Worm (Caenorhabditis elegans) whole organism, mixed stage, embryonic: ENCODE results near the gene T21C9.11.

Experiments
- blmp-1 ChIP-seq: fragments of 150-350 bp; optimal IDR thresholded peaks from 2 replicates; lab custom pipeline; 2014; ENCODE audit warnings: missing biosample characterization, missing genetic modification characterization
- ham-2 ChIP-seq: fragments of 200-800 bp; sonication (Bioruptor generic); optimal IDR thresholded peaks from 2 replicates; lab custom pipeline; 2018; ENCODE audit warnings: mild to moderate bottlenecking, missing genetic modification characterization, missing compliant biosample characterization
- mep-1 ChIP-seq: fragments of 150-350 bp; optimal IDR thresholded peaks from 2 replicates; lab custom pipeline; 2017; ENCODE audit warnings: missing biosample characterization, missing genetic modification reagents, missing genetic modification characterization, inconsistent platforms
- nhr-12 ChIP-seq: fragments of 150-350 bp; optimal IDR thresholded peaks from 2 replicates; lab custom pipeline; 2014; ENCODE audit warnings: missing biosample characterization, missing genetic modification characterization
- nhr-76 ChIP-seq: sonication (generic microtip); optimal IDR thresholded peaks from 2 replicates; lab custom pipeline; 2017; ENCODE audit warnings: missing biosample characterization, missing genetic modification characterization
- sptf-1 ChIP-seq: sonication (generic microtip); optimal IDR thresholded peaks from 2 replicates; lab custom pipeline; 2017; ENCODE audit warnings: mild to moderate bottlenecking, missing genetic modification characterization, moderate library complexity, missing compliant biosample characterization
- unc-120 ChIP-seq: sonication (generic microtip); optimal IDR thresholded peaks from 2 replicates; lab custom pipeline; 2017; ENCODE audit warnings: missing genetic modification characterization, missing compliant biosample characterization; ENCODE audit not compliant: poor library complexity, severe bottlenecking
- ztf-11 ChIP-seq: fragments of 150-350 bp; optimal IDR thresholded peaks from 2 replicates; lab custom pipeline; 2014; ENCODE audit warnings: missing biosample characterization, missing genetic modification characterization

- TF ChIP-seq nhr-76: no peak
- TF ChIP-seq sptf-1 (tag; lab: Kevin White, UChicago): no peak
- TF ChIP-seq ztf-11 (tag; lab: Kevin White, UChicago): no peak
- no peak for TF ChIP-seq blmp-1
- no peak for TF ChIP-seq ham-2
- TF ChIP-seq mep-1 (tag; lab: Kevin White, UChicago): no peak
- TF ChIP-seq unc-120: no peak
- no peak for TF ChIP-seq nhr-12 (tag; lab: Kevin White, UChicago)
Observed at ce11 chrV:10588694-10589093, 6.0 kb downstream of the T21C9.11 start, which contains the start of gene srg-32.
